Fruit fly (Drosophila melanogaster): Measurements from ENCODE around the gene CG42828.

DNA sequence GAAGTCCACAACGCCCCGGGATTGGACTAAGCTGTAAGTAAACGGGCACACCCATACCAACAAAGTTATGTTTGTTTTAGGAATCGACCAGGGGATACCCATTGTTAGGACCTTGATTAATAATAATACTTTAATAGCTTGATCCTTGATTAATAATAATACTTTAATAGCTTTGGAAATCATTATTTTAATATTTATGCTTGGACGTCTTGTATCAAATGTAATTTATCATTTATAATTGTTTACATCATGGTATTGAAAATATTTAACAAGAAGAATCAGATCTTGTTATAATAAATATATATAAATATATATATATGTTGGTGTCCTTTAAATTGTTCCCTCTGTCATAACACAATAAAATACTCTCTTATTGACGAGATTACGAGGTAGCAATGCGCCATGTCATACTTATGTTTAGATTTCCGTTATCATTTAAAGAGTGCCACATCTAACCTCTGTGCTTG, 16.6 kb upstream of the CG42828 start:
- TF ChIP-seq CG14655 (GFP tag; optimal IDR thresholded peaks at IDR 0.05), result peak; percentile 63
- TF ChIP-seq CG9948 (tag; optimal IDR thresholded peaks at IDR 0.05), result peak; percentile 75
- no peak for TF ChIP-seq D1 (tag; optimal IDR thresholded peaks at IDR 0.05)
- peak; percentile 74 for TF ChIP-seq CG17806 (tag; optimal IDR thresholded peaks at IDR 0.05)
- peak; percentile 78 for TF ChIP-seq CG4496 (GFP tag; IDR thresholded peaks at IDR 0.05)
- TF ChIP-seq CG13204 (GFP tag; optimal IDR thresholded peaks at IDR 0.05), result no peak
- TF ChIP-seq CG12605 (GFP tag; IDR thresholded peaks at IDR 0.05), result peak; percentile 80
- TF ChIP-seq CG34367 (tag; optimal IDR thresholded peaks at IDR 0.05), result peak; percentile 79
- no peak for TF ChIP-seq EcR (GFP tag; optimal IDR thresholded peaks at IDR 0.05)
- peak; percentile 57 for TF ChIP-seq Snoo (tag; optimal IDR thresholded peaks at IDR 0.05)
